Worm (Caenorhabditis elegans): Measurements from ENCODE around the gene tbp-1.
A peak's percentile ranks its signal among the peaks of the same experiment; 100 is the strongest.

The tbp-1 gene

DNA sequence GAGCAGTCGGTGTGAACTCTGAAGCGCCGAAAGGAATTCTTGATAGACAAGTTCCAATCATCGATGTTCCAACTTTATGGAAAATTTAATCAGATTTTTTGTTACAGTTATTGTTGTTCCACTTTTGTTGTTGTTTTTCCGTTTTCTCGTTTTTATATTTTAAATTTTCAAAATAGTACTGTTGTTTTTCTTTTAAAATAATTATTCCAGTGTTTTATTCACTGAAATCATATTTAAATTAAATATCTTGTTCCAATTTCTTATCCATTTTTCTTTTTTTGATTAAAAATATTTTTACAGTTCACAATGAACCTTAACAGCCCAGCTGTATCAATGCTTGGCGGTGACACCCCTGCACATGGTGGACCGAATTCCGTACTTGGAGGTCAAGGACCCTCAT lies at the start of gene tbp-1:
TSS of gene tbp-1 (plus strand) at position 301 of the 400 bp plus-strand sequence.
- TF ChIP-seq aly-2 (tag; optimal IDR thresholded peaks at IDR 0.05) (no peak), nhr-129 (tag; optimal IDR thresholded peaks at IDR 0.05) (no peak), elt-1 (tag; optimal IDR thresholded peaks at IDR 0.05) (no peak), lin-11 (tag; optimal IDR thresholded peaks at IDR 0.05) (no peak), lin-39 (tag; optimal IDR thresholded peaks at IDR 0.05) (no peak), ztf-4 (tag; optimal IDR thresholded peaks at IDR 0.05) (no peak), nhr-23 (tag; optimal IDR thresholded peaks at IDR 0.05) (no peak), egl-27 (tag; optimal IDR thresholded peaks at IDR 0.05) (no peak), Y55F3AM.14 (GFP tag; optimal IDR thresholded peaks at IDR 0.05) (no peak), elt-3 (tag; optimal IDR thresholded peaks at IDR 0.05) (no peak), sma-3 (GFP tag; optimal IDR thresholded peaks at IDR 0.05) (no peak), peb-1 (tag; optimal IDR thresholded peaks at IDR 0.05) (no peak)

- TF ChIP-seq nhr-77 (tag; optimal IDR thresholded peaks at IDR 0.05) (no peak), ceh-16 (tag; optimal IDR thresholded peaks at IDR 0.05) (no peak), elt-3 (tag; optimal IDR thresholded peaks at IDR 0.05) (no peak), crh-2 (tag; optimal IDR thresholded peaks at IDR 0.05) (peak; percentile 91), mbf-1 (tag; optimal IDR thresholded peaks at IDR 0.05) (no peak), aly-2 (tag; optimal IDR thresholded peaks at IDR 0.05) (no peak), blmp-1 (tag; optimal IDR thresholded peaks at IDR 0.05; ENCODE audit: insufficient read depth) (peak; percentile 99), nhr-21 (tag; optimal IDR thresholded peaks at IDR 0.05) (peak; percentile 90), ama-1 (optimal IDR thresholded peaks at IDR 0.05) (peak; percentile 66), lin-39 (tag; optimal IDR thresholded peaks at IDR 0.05) (no peak), ztf-11 (tag; optimal IDR thresholded peaks at IDR 0.05) (no peak), peb-1 (tag; optimal IDR thresholded peaks at IDR 0.05) (no peak), R02D3.7 (tag; optimal IDR thresholded peaks at IDR 0.05) (no peak), nhr-237 (tag; optimal IDR thresholded peaks at IDR 0.05) (no peak), lin-13 (GFP tag; optimal IDR thresholded peaks at IDR 0.05) (peak; percentile 77), F13H6.1 (tag; optimal IDR thresholded peaks at IDR 0.05) (peak; percentile 85), snpc-4 (tag; optimal IDR thresholded peaks at IDR 0.05) (peak; percentile 30), nhr-12 (tag; optimal IDR thresholded peaks at IDR 0.05) (no peak), egl-27 (tag; optimal IDR thresholded peaks at IDR 0.05) (peak; percentile 63), ceh-82 (tag; optimal IDR thresholded peaks at IDR 0.05) (no peak), mdl-1 (tag; optimal IDR thresholded peaks at IDR 0.05) (peak; percentile 90 to 95), unc-39 (tag; optimal IDR thresholded peaks at IDR 0.05) (no peak), mab-5 (tag; optimal IDR thresholded peaks at IDR 0.05) (peak; percentile 35), alr-1 (tag; optimal IDR thresholded peaks at IDR 0.05) (no peak), ztf-4 (tag; optimal IDR thresholded peaks at IDR 0.05) (peak; percentile 92), lsy-2 (tag; optimal IDR thresholded peaks at IDR 0.05) (peak; percentile 39 to 93), nhr-23 (tag; optimal IDR thresholded peaks at IDR 0.05) (no peak), nhr-11 (tag; optimal IDR thresholded peaks at IDR 0.05) (no peak), gmeb-1 (tag; optimal IDR thresholded peaks at IDR 0.05) (peak; percentile 79), nhr-129 (tag; optimal IDR thresholded peaks at IDR 0.05) (peak; percentile 98), ZK546.5 (tag; optimal IDR thresholded peaks at IDR 0.05) (peak; percentile 54), nhr-10 (tag; optimal IDR thresholded peaks at IDR 0.05) (no peak), Y55F3AM.14 (GFP tag; optimal IDR thresholded peaks at IDR 0.05) (peak; percentile 63), zag-1 (tag; optimal IDR thresholded peaks at IDR 0.05) (peak; percentile 84), unc-62 (GFP tag; optimal IDR thresholded peaks at IDR 0.05) (peak; percentile 52), fos-1 (tag; optimal IDR thresholded peaks at IDR 0.05) (peak; percentile 86), sem-4 (tag; optimal IDR thresholded peaks at IDR 0.05) (peak; percentile 83), unc-55 (GFP tag; optimal IDR thresholded peaks at IDR 0.05) (peak; percentile 72), nhr-6 (tag; optimal IDR thresholded peaks at IDR 0.05) (peak; percentile 54), dmd-4 (tag; optimal IDR thresholded peaks at IDR 0.05) (no peak), ztf-1 (GFP tag; conservative IDR thresholded peaks at IDR 0.05) (no peak), sma-9 (GFP tag; optimal IDR thresholded peaks at IDR 0.05) (peak; percentile 89), sma-9 (tag; optimal IDR thresholded peaks at IDR 0.05) (no peak), lin-11 (tag; optimal IDR thresholded peaks at IDR 0.05) (peak; percentile 77), elt-1 (tag; optimal IDR thresholded peaks at IDR 0.05) (no peak), C34F6.9 (tag; optimal IDR thresholded peaks at IDR 0.05) (peak; percentile 98), skn-1 (tag; optimal IDR thresholded peaks at IDR 0.05) (peak; percentile 1), sma-3 (GFP tag; optimal IDR thresholded peaks at IDR 0.05) (peak; percentile 88), nhr-25 (tag; optimal IDR thresholded peaks at IDR 0.05) (peak; percentile 92)
Observed at ce11 chrIII:7335220-7335619, 48.6 kb upstream of the tbp-1 start, which contains the start of gene F56C9.10. TSS of gene F56C9.10 (minus strand) at chrIII:7335316.
